Worm (Caenorhabditis elegans) whole organism, L1 larva: ENCODE data around the gene Y38E10A.28.

Experiments
- nhr-11 ChIP-seq: fragments of 150-350 bp; optimal IDR thresholded peaks from 2 replicates; lab custom pipeline; 2014; ENCODE audit warnings: missing biosample characterization, missing genetic modification characterization
- skn-1 ChIP-seq: fragments of 150-350 bp; optimal IDR thresholded peaks from 2 replicates; lab custom pipeline; 2014; ENCODE audit warnings: missing biosample characterization, missing genetic modification characterization

ce11 chrII:12617586-12617985, 11.9 kb upstream of the Y38E10A.28 start, which contains the start of gene nspe-3:
- TF ChIP-seq nhr-11, result no peak
- TF ChIP-seq skn-1 (tag; lab: Kevin White, UChicago), result no peak
